Fruit fly (Drosophila melanogaster): ENCODE data around the gene SAK.

- TF ChIP-seq Nf-YC (tag; optimal IDR thresholded peaks at IDR 0.05) (no peak), CG13424 (tag; optimal IDR thresholded peaks at IDR 0.05) (no peak), HLH54F (GFP tag; optimal IDR thresholded peaks at IDR 0.05) (no peak)
Measured at dm6 chr3L:21542059-21542458, 26.4 kb upstream of the SAK start, which contains the start of gene CG33290.

Data from whole organism, embryonic.